Fruit fly (Drosophila melanogaster): ENCODE data around the gene CG9396.

Gene CG9396

DNA sequence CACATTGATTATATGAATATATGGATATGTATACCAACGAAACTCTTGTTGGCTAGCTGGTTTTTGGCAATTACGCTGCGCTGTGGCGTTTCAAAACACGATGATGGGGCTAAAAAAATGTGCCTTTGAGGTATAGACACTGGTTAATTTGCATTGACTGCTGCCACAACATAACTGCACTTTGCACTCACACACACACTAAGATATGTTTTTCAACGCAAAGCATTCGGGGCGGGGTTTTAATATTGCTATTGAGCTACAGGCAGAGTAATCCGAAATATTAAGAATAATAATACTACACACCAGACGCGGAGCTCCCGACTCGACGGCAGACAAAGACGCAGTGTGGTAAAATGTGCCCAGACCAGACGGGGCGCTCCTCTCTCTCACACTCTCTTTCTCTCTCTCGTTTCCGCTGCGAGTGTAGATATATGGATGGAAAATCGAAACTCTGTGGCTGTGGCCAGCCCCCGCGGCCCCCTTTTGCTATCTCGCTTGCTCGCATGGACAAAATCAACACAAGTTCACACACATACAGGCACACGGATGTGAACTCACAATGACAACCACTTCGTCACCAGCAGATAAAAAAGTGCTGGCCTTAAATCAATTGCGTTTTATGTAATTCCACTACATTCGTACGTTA is 20.3 kb downstream of the CG9396 start (continued):
- TF ChIP-seq CG17359 (tag; optimal IDR thresholded peaks at IDR 0.05), result peak; percentile 41
- TF ChIP-seq CG8281 (tag; optimal IDR thresholded peaks at IDR 0.05), result peak; percentile 11
- no peak for TF ChIP-seq Chrac-16 (GFP tag; optimal IDR thresholded peaks at IDR 0.05)
- TF ChIP-seq CG31365 (tag; optimal IDR thresholded peaks at IDR 0.05), result peak; percentile 63
- TF ChIP-seq CG34376 (GFP tag; optimal IDR thresholded peaks at IDR 0.05), result peak; percentile 96
- TF ChIP-seq CG8089 (GFP tag; optimal IDR thresholded peaks at IDR 0.05), result peak; percentile 32
- TF ChIP-seq fd96Cb (tag; optimal IDR thresholded peaks at IDR 0.05), result no peak
- peak; percentile 24 for TF ChIP-seq ATbp (GFP tag; optimal IDR thresholded peaks at IDR 0.05)
- no peak for TF ChIP-seq az2 (GFP tag; optimal IDR thresholded peaks at IDR 0.05)
- peak; percentile 66 for TF ChIP-seq Side (GFP tag; optimal IDR thresholded peaks at IDR 0.05)
- TF ChIP-seq CG34422 (GFP tag; IDR thresholded peaks at IDR 0.05), result no peak
- no peak for TF ChIP-seq CG9876 (GFP tag; optimal IDR thresholded peaks at IDR 0.05)
- TF ChIP-seq gem (tag; optimal IDR thresholded peaks at IDR 0.05), result no peak
- peak; percentile 11 for TF ChIP-seq ewg (GFP tag; optimal IDR thresholded peaks at IDR 0.05)
- TF ChIP-seq exex (tag; optimal IDR thresholded peaks at IDR 0.05), result peak; percentile 36
- no peak for TF ChIP-seq grn (GFP tag; optimal IDR thresholded peaks at IDR 0.05)
- TF ChIP-seq CHES-1-like (GFP tag; optimal IDR thresholded peaks at IDR 0.05), result peak; percentile 60
- TF ChIP-seq tin (GFP tag; optimal IDR thresholded peaks at IDR 0.05), result peak; percentile 15
- TF ChIP-seq BEAF-32 (GFP tag; optimal IDR thresholded peaks at IDR 0.05), result no peak
- no peak for TF ChIP-seq trh (GFP tag; optimal IDR thresholded peaks at IDR 0.05)
- TF ChIP-seq tio (GFP tag; optimal IDR thresholded peaks at IDR 0.05), result no peak
- TF ChIP-seq CG12155 (GFP tag; optimal IDR thresholded peaks at IDR 0.05), result no peak
- no peak for TF ChIP-seq Elba2 (GFP tag; optimal IDR thresholded peaks at IDR 0.05)
- TF ChIP-seq HLH3B (GFP tag; IDR thresholded peaks at IDR 0.05), result no peak
- no peak for TF ChIP-seq H15 (GFP tag; IDR thresholded peaks at IDR 0.05)
- TF ChIP-seq CG6654 (GFP tag; optimal IDR thresholded peaks at IDR 0.05), result peak; percentile 5
- TF ChIP-seq sqz (GFP tag; optimal IDR thresholded peaks at IDR 0.05), result no peak
- no peak for TF ChIP-seq HLH54F (GFP tag; optimal IDR thresholded peaks at IDR 0.05)
- TF ChIP-seq CG12104 (GFP tag; optimal IDR thresholded peaks at IDR 0.05), result no peak
- peak; percentile 13 for TF ChIP-seq CTCF (GFP tag; optimal IDR thresholded peaks at IDR 0.05)
- TF ChIP-seq pzg (GFP tag; optimal IDR thresholded peaks at IDR 0.05), result peak; percentile 49
- no peak for TF ChIP-seq h (optimal IDR thresholded peaks at IDR 0.05)
- TF ChIP-seq Scr (GFP tag; IDR thresholded peaks at IDR 0.05; ENCODE audit: partially characterized antibody), result no peak
- no peak for TF ChIP-seq stwl (tag; optimal IDR thresholded peaks at IDR 0.05)
- TF ChIP-seq D19A (tag; optimal IDR thresholded peaks at IDR 0.05), result peak; percentile 0
- TF ChIP-seq sd (tag; optimal IDR thresholded peaks at IDR 0.05), result peak; percentile 51
- TF ChIP-seq pros (GFP tag; optimal IDR thresholded peaks at IDR 0.05), result peak; percentile 45
- no peak for TF ChIP-seq da (GFP tag; optimal IDR thresholded peaks at IDR 0.05)
- no peak for TF ChIP-seq dysf (GFP tag; IDR thresholded peaks at IDR 0.05)
- TF ChIP-seq NfI (GFP tag; optimal IDR thresholded peaks at IDR 0.05), result peak; percentile 31
- no peak for TF ChIP-seq row (GFP tag; IDR thresholded peaks at IDR 0.05)
- TF ChIP-seq CG14441 (GFP tag; IDR thresholded peaks at IDR 0.05), result no peak
- TF ChIP-seq Mad (GFP tag; optimal IDR thresholded peaks at IDR 0.05), result no peak
- TF ChIP-seq CG17568 (GFP tag; optimal IDR thresholded peaks at IDR 0.05), result no peak
- no peak for TF ChIP-seq slp2 (GFP tag; optimal IDR thresholded peaks at IDR 0.05)
- peak; percentile 26 for TF ChIP-seq CG17186 (GFP tag; optimal IDR thresholded peaks at IDR 0.05)
- peak; percentile 44 for TF ChIP-seq NC2β (GFP tag; optimal IDR thresholded peaks at IDR 0.05)
- TF ChIP-seq Gug (GFP tag; IDR thresholded peaks at IDR 0.05), result no peak
- peak; percentile 68 for TF ChIP-seq her (GFP tag; optimal IDR thresholded peaks at IDR 0.05)
- peak; percentile 96 for TF ChIP-seq mirr (GFP tag; optimal IDR thresholded peaks at IDR 0.05)
- no peak for TF ChIP-seq ara (GFP tag; IDR thresholded peaks at IDR 0.05)
- TF ChIP-seq CG11247 (GFP tag; IDR thresholded peaks at IDR 0.05), result no peak

All from whole organism, embryonic.